Fruit fly (Drosophila melanogaster): ENCODE measurements around the gene Gpdh1.
A peak's percentile ranks its signal among the peaks of the same experiment; 100 is the strongest.

Gene Gpdh1

dm6 chr2L:5986094-5986493, 42.7 kb downstream of the Gpdh1 start, which contains the start of gene ifc:
TSS of gene ifc (plus strand) at chr2L:5986348.
- TF ChIP-seq CG8478 (optimal IDR thresholded peaks at IDR 0.05) (no peak), Dll (optimal IDR thresholded peaks at IDR 0.05) (no peak), usp (GFP tag; optimal IDR thresholded peaks at IDR 0.05) (no peak), pan (optimal IDR thresholded peaks at IDR 0.05) (no peak), psq (optimal IDR thresholded peaks at IDR 0.05) (no peak), EcR (GFP tag; optimal IDR thresholded peaks at IDR 0.05) (no peak)

dm6 chr2L:5986940-5987339, 43.5 kb downstream of the Gpdh1 start:
- TF ChIP-seq usp (GFP tag; optimal IDR thresholded peaks at IDR 0.05) (no peak), EcR (GFP tag; optimal IDR thresholded peaks at IDR 0.05) (no peak), psq (optimal IDR thresholded peaks at IDR 0.05) (no peak), CG8478 (optimal IDR thresholded peaks at IDR 0.05) (no peak), Dll (optimal IDR thresholded peaks at IDR 0.05) (no peak), pan (optimal IDR thresholded peaks at IDR 0.05) (no peak)

- TF ChIP-seq pan (optimal IDR thresholded peaks at IDR 0.05), result no peak
- no peak for TF ChIP-seq Dll (optimal IDR thresholded peaks at IDR 0.05)
- TF ChIP-seq usp (GFP tag; optimal IDR thresholded peaks at IDR 0.05), result no peak
- TF ChIP-seq psq (optimal IDR thresholded peaks at IDR 0.05), result no peak
- no peak for TF ChIP-seq CG8478 (optimal IDR thresholded peaks at IDR 0.05)
- TF ChIP-seq EcR (GFP tag; optimal IDR thresholded peaks at IDR 0.05), result no peak
Observed at dm6 chr2L:5988115-5989092, 45.0 kb downstream of the Gpdh1 start.

- TF ChIP-seq usp (GFP tag; optimal IDR thresholded peaks at IDR 0.05) (no peak), pan (optimal IDR thresholded peaks at IDR 0.05) (no peak), CG8478 (optimal IDR thresholded peaks at IDR 0.05) (no peak), EcR (GFP tag; optimal IDR thresholded peaks at IDR 0.05) (no peak), Dll (optimal IDR thresholded peaks at IDR 0.05) (no peak), psq (optimal IDR thresholded peaks at IDR 0.05) (no peak)
Observed at dm6 chr2L:5990447-5990846, 47.0 kb downstream of the Gpdh1 start.

- TF ChIP-seq Dll (optimal IDR thresholded peaks at IDR 0.05) (peak; percentile 62), usp (GFP tag; optimal IDR thresholded peaks at IDR 0.05) (no peak)
Observed at dm6 chr2L:5997609-5998229, 54.3 kb downstream of the Gpdh1 start.

dm6 chr2L:5998383-5998782, 54.9 kb downstream of the Gpdh1 start:
- TF ChIP-seq CG8478 (optimal IDR thresholded peaks at IDR 0.05) (no peak), Dll (optimal IDR thresholded peaks at IDR 0.05) (no peak), EcR (GFP tag; optimal IDR thresholded peaks at IDR 0.05) (no peak), psq (optimal IDR thresholded peaks at IDR 0.05) (no peak), pan (optimal IDR thresholded peaks at IDR 0.05) (no peak), usp (GFP tag; optimal IDR thresholded peaks at IDR 0.05) (no peak)
